Worm (Caenorhabditis elegans): Measurements from ENCODE around the gene sri-19.

ce11 chrIV:10934786-10935185 is 23.4 kb upstream of the sri-19 start:
- TF ChIP-seq eyg-1 (tag; optimal IDR thresholded peaks at IDR 0.05) (no peak), dve-1 (tag; optimal IDR thresholded peaks at IDR 0.05) (no peak), elt-2 (tag; optimal IDR thresholded peaks at IDR 0.05) (no peak), unc-55 (GFP tag; optimal IDR thresholded peaks at IDR 0.05) (no peak)
